Fruit fly (Drosophila melanogaster) whole organism, embryonic: ENCODE results near the gene Ankle2.
A peak's percentile ranks its signal among the peaks of the same experiment; 100 is the strongest.

Experiments
- CG10147 ChIP-seq: fragments of 200-800 bp; sonication (Bioruptor generic); optimal IDR thresholded peaks from 2 replicates; lab custom pipeline; 2019; ENCODE audit warnings: missing biosample characterization, mild to moderate bottlenecking, missing genetic modification characterization, moderate library complexity
- CG10209 ChIP-seq: fragments of 200-800 bp; sonication (Bioruptor generic); optimal IDR thresholded peaks from 3 replicates; lab custom pipeline; 2017; ENCODE audit warnings: missing biosample characterization, mild to moderate bottlenecking, missing genetic modification characterization, missing genetic modification reagents
- CG12769 ChIP-seq: fragments of 200-800 bp; sonication (Bioruptor generic); optimal IDR thresholded peaks from 2 replicates; lab custom pipeline; 2019; ENCODE audit warnings: missing biosample characterization, mild to moderate bottlenecking, missing genetic modification characterization, moderate library complexity
- CG15696 ChIP-seq: fragments of 200-800 bp; sonication (Bioruptor generic); optimal IDR thresholded peaks from 2 replicates; lab custom pipeline; 2019; ENCODE audit warnings: missing biosample characterization, mild to moderate bottlenecking, missing genetic modification characterization, moderate library complexity
- CG1602 ChIP-seq: fragments of 200-800 bp; sonication (Bioruptor generic); optimal IDR thresholded peaks from 3 replicates; lab custom pipeline; 2016; ENCODE audit warnings: missing biosample characterization, missing genetic modification characterization
- CG3995 ChIP-seq: fragments of 200-800 bp; sonication (Bioruptor generic); optimal IDR thresholded peaks from 3 replicates; lab custom pipeline; 2016; ENCODE audit warnings: missing biosample characterization, missing genetic modification characterization
- CG7786 ChIP-seq: fragments of 200-800 bp; sonication (Bioruptor generic); optimal IDR thresholded peaks from 2 replicates; lab custom pipeline; 2016; ENCODE audit warnings: missing biosample characterization, missing genetic modification characterization
- Dek ChIP-seq: fragments of 200-800 bp; sonication (Bioruptor generic); optimal IDR thresholded peaks from 3 replicates; lab custom pipeline; 2019; ENCODE audit warnings: missing biosample characterization, mild to moderate bottlenecking, missing genetic modification characterization, moderate library complexity
- H2.0 ChIP-seq: fragments of 200-800 bp; sonication (Bioruptor generic); IDR thresholded peaks from 2 replicates; pipeline ENCODE4 v1.3.6; 2022; ENCODE audit warnings: missing biosample characterization, missing genetic modification characterization
- Tbp ChIP-seq: fragments of >200 bp; optimal IDR thresholded peaks from 2 replicates; lab custom pipeline; 2018; ENCODE audit warnings: missing biosample characterization, missing genetic modification characterization
- eyg ChIP-seq: fragments of 200-800 bp; sonication (Bioruptor generic); optimal IDR thresholded peaks from 3 replicates; lab custom pipeline; 2016; ENCODE audit warnings: missing biosample characterization, missing genetic modification characterization
- jumu ChIP-seq: fragments of 200-800 bp; sonication (Bioruptor generic); optimal IDR thresholded peaks from 3 replicates; lab custom pipeline; 2016; ENCODE audit warnings: missing biosample characterization, missing genetic modification characterization
- nom ChIP-seq: fragments of 200-800 bp; sonication (Bioruptor generic); optimal IDR thresholded peaks from 2 replicates; lab custom pipeline; 2017; ENCODE audit warnings: missing biosample characterization, missing genetic modification characterization, mild to moderate bottlenecking, moderate library complexity, missing genetic modification reagents
- vnd ChIP-seq: fragments of 200-800 bp; sonication (Bioruptor generic); IDR thresholded peaks from 3 replicates; pipeline ENCODE4 v1.3.6; 2022; ENCODE audit warnings: missing biosample characterization, missing genetic modification characterization; ENCODE audit not compliant: partially characterized antibody

The Ankle2 gene

DNA sequence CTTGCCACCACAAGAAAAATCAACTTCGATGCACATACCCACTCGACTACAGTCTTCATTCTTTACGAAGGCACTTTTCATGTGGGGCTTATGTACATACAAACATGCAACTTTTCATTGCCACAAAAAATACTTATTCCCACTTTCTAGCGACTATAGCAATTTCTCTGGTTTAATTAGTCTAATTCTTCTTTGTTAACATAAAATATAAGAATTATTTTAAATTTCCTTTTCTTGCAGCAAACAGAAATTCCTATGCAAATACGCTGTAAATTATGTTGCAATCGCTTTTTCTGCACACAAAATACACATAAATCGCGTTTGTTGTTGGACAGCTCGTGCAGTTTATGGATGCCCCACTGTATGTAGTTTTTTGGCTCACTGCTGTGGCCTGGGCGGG is 54.6 kb downstream of the Ankle2 start:
- TF ChIP-seq eyg (GFP tag; lab: Kevin White, UChicago) (no peak), CG10209 (GFP tag; lab: Kevin White, UChicago) (no peak), H2.0 (GFP tag; lab: Robert Waterston, UW) (no peak)
- TF ChIP-seq, all 482 proteins: peak for 0

DNA sequence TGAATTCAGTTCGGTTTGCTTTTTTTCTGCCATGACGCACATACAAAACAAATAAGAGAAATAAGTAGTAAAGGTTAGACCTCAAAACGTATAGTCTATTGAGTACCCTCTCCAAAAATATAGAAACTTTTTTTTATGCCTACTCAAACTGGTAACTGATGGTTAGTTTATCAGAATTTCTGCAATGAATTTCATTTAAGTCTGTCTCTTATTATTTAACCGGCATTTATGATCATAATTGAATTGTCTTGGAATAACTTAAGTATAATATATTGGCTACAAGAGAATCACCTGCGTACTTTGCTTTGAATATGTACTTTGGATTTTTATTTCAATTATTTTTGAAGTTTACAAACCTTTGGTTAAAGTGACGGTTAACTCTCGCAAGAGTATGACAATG is 55.5 kb downstream of the Ankle2 start:
- TF ChIP-seq CG15696 (tag; lab: Kevin White, UChicago), result no peak
- TF ChIP-seq jumu (GFP tag; lab: Kevin White, UChicago), result no peak
- TF ChIP-seq Dek, result no peak
- no peak for TF ChIP-seq CG12769 (tag; lab: Kevin White, UChicago)
- no peak for TF ChIP-seq CG10147
- TF ChIP-seq CG3995, result no peak
- TF ChIP-seq CG7786, result no peak
- no peak for TF ChIP-seq vnd
- no peak for TF ChIP-seq Tbp (GFP tag; lab: Kevin White, UChicago)

DNA sequence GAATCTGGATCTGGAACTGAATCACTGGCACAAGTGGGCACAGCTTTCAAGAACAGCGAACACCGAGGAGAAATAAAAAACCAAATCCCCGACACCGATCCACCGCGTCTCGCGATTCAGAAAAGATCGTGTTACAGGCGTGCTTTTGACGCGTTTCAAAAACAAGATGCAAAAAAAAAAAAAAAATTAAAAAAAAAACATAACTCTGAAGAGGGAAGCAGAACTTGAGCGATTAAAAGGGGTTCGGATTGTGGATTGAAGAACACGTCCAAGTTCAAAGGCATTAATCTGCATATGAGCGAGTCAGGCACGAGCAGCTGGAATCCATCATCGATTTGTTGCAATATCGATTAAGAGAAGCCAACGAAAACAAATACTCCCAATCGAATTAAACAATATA is 56.5 kb downstream of the Ankle2 start:
- TF ChIP-seq CG1602 (GFP tag; lab: Kevin White, UChicago), result no peak
- peak; percentile 62 for TF ChIP-seq nom (GFP tag; lab: Kevin White, UChicago)
- TF ChIP-seq, all 482 proteins: peak for 1
